Fruit fly (Drosophila melanogaster) whole organism, embryonic: ENCODE measurements around the gene Nf-YC.

Source experiments
- CG10147 ChIP-seq: fragments of 200-800 bp; sonication (Bioruptor generic); optimal IDR thresholded peaks from 2 replicates; lab custom pipeline; 2019; ENCODE audit warnings: missing biosample characterization, mild to moderate bottlenecking, missing genetic modification characterization, moderate library complexity
- CG10267 ChIP-seq: fragments of 200-800 bp; sonication (Bioruptor generic); optimal IDR thresholded peaks from 2 replicates; lab custom pipeline; 2018; ENCODE audit warnings: missing biosample characterization, mild to moderate bottlenecking, missing genetic modification characterization, moderate library complexity
- CG10543 ChIP-seq: fragments of 200-800 bp; sonication (Bioruptor generic); optimal IDR thresholded peaks from 3 replicates; lab custom pipeline; 2017; ENCODE audit warnings: missing biosample characterization, mild to moderate bottlenecking, missing genetic modification characterization, moderate library complexity
- CG11723 ChIP-seq: fragments of 200-800 bp; sonication (Bioruptor generic); optimal IDR thresholded peaks from 2 replicates; lab custom pipeline; 2017; ENCODE audit warnings: missing biosample characterization, mild to moderate bottlenecking, missing genetic modification characterization
- CG12659 ChIP-seq: fragments of 200-800 bp; sonication (Bioruptor generic); optimal IDR thresholded peaks from 3 replicates; lab custom pipeline; 2017; ENCODE audit warnings: mild to moderate bottlenecking, missing biosample characterization, missing genetic modification reagents, missing genetic modification characterization
- CG12744 ChIP-seq: fragments of 200-800 bp; sonication (Bioruptor generic); optimal IDR thresholded peaks from 2 replicates; lab custom pipeline; 2016; ENCODE audit warnings: missing biosample characterization, missing genetic modification characterization
- CG15011 ChIP-seq: fragments of 200-800 bp; sonication (Bioruptor generic); optimal IDR thresholded peaks from 3 replicates; lab custom pipeline; 2018; ENCODE audit warnings: missing biosample characterization, mild to moderate bottlenecking, missing genetic modification characterization
- CG16863 ChIP-seq: fragments of 200-800 bp; sonication (Bioruptor generic); optimal IDR thresholded peaks from 3 replicates; lab custom pipeline; 2016; ENCODE audit warnings: missing biosample characterization, missing genetic modification characterization
- CG17186 ChIP-seq: fragments of 200-800 bp; sonication (Bioruptor generic); optimal IDR thresholded peaks from 3 replicates; lab custom pipeline; 2017; ENCODE audit warnings: missing biosample characterization, missing genetic modification reagents, missing genetic modification characterization
- CG17568 ChIP-seq: fragments of 200-800 bp; sonication (Bioruptor generic); optimal IDR thresholded peaks from 2 replicates; lab custom pipeline; 2018; ENCODE audit warnings: missing biosample characterization, mild to moderate bottlenecking, missing genetic modification characterization, moderate library complexity
- CG1792 ChIP-seq: fragments of 200-800 bp; sonication (Bioruptor generic); optimal IDR thresholded peaks from 2 replicates; lab custom pipeline; 2016; ENCODE audit warnings: missing biosample characterization, missing genetic modification characterization
- CG1832 ChIP-seq: fragments of 200-800 bp; sonication (Bioruptor generic); optimal IDR thresholded peaks from 2 replicates; lab custom pipeline; 2017; ENCODE audit warnings: missing biosample characterization, mild to moderate bottlenecking, missing genetic modification characterization, inconsistent platforms
- CG2120 ChIP-seq: fragments of 200-800 bp; sonication (Bioruptor generic); optimal IDR thresholded peaks from 3 replicates; lab custom pipeline; 2016; ENCODE audit warnings: missing biosample characterization, missing genetic modification characterization
- CG30020 ChIP-seq: fragments of 200-800 bp; optimal IDR thresholded peaks from 2 replicates; lab custom pipeline; 2019; ENCODE audit warnings: missing biosample characterization, mild to moderate bottlenecking, missing genetic modification characterization, moderate library complexity
- CG30431 ChIP-seq: fragments of 200-800 bp; sonication (Bioruptor generic); optimal IDR thresholded peaks from 2 replicates; lab custom pipeline; 2017; ENCODE audit warnings: missing biosample characterization, missing genetic modification characterization
- CG32532 ChIP-seq: fragments of 200-800 bp; sonication (Bioruptor generic); IDR thresholded peaks from 2 replicates; pipeline ENCODE4 v1.3.6; 2022; ENCODE audit warnings: missing biosample characterization, missing genetic modification characterization
- CG4360 ChIP-seq: fragments of 200-800 bp; sonication (Bioruptor generic); IDR thresholded peaks from 2 replicates; pipeline ENCODE4 v1.3.6; 2022; ENCODE audit warnings: missing biosample characterization, missing genetic modification characterization
- CG6813 ChIP-seq: fragments of 200-800 bp; sonication (Bioruptor generic); optimal IDR thresholded peaks from 2 replicates; lab custom pipeline; 2017; ENCODE audit warnings: missing biosample characterization, missing genetic modification characterization, mild to moderate bottlenecking, moderate library complexity, missing genetic modification reagents
- CG7357 ChIP-seq: fragments of 200-800 bp; sonication (Bioruptor generic); IDR thresholded peaks from 3 replicates; pipeline ENCODE4 v1.3.6; 2022; ENCODE audit warnings: missing biosample characterization, missing genetic modification characterization
- CG9727 ChIP-seq: fragments of 200-800 bp; sonication (Bioruptor generic); optimal IDR thresholded peaks from 3 replicates; lab custom pipeline; 2017; ENCODE audit warnings: missing biosample characterization, mild to moderate bottlenecking, missing genetic modification characterization
- CG9876 ChIP-seq: fragments of 200-800 bp; sonication (Bioruptor generic); optimal IDR thresholded peaks from 2 replicates; lab custom pipeline; 2016; ENCODE audit warnings: missing biosample characterization, missing genetic modification characterization
- Chrac-16 ChIP-seq: fragments of 200-800 bp; sonication (Bioruptor generic); optimal IDR thresholded peaks from 3 replicates; lab custom pipeline; 2016; ENCODE audit warnings: missing biosample characterization, missing genetic modification characterization
- Dfd ChIP-seq, 2 experiments: fragments of >200 bp; optimal IDR thresholded peaks; 2 replicates each; lab custom pipeline; 2017; ENCODE audit warnings: missing biosample characterization in 2 of 2, missing genetic modification characterization in 2 of 2
- Drgx ChIP-seq: fragments of 200-800 bp; sonication (Bioruptor generic); IDR thresholded peaks from 2 replicates; pipeline ENCODE4 v1.3.6; 2022; ENCODE audit warnings: missing biosample characterization, missing genetic modification characterization
- E2f1 ChIP-seq: fragments of 200-800 bp; sonication (Bioruptor generic); IDR thresholded peaks from 2 replicates; pipeline ENCODE4 v1.3.6; 2022; ENCODE audit warnings: missing biosample characterization, missing genetic modification characterization
- H2.0 ChIP-seq: fragments of 200-800 bp; sonication (Bioruptor generic); IDR thresholded peaks from 2 replicates; pipeline ENCODE4 v1.3.6; 2022; ENCODE audit warnings: missing biosample characterization, missing genetic modification characterization
- HmgZ ChIP-seq: fragments of 200-800 bp; sonication (Bioruptor generic); optimal IDR thresholded peaks from 2 replicates; lab custom pipeline; 2018; ENCODE audit warnings: missing biosample characterization, mild to moderate bottlenecking, missing genetic modification characterization
- Hmx ChIP-seq: fragments of 200-800 bp; sonication (Bioruptor generic); optimal IDR thresholded peaks from 2 replicates; lab custom pipeline; 2016; ENCODE audit warnings: missing biosample characterization, missing genetic modification characterization
- NfI ChIP-seq: fragments of 200-800 bp; sonication (Bioruptor generic); optimal IDR thresholded peaks from 3 replicates; lab custom pipeline; 2018; ENCODE audit warnings: missing biosample characterization, mild to moderate bottlenecking, missing genetic modification characterization, moderate library complexity
- Spps ChIP-seq: fragments of 200-800 bp; sonication (Bioruptor generic); optimal IDR thresholded peaks from 2 replicates; lab custom pipeline; 2018; ENCODE audit warnings: missing biosample characterization, mild to moderate bottlenecking, missing genetic modification characterization
- TFAM ChIP-seq: fragments of 200-800 bp; sonication (Bioruptor generic); optimal IDR thresholded peaks from 2 replicates; lab custom pipeline; 2017; ENCODE audit warnings: missing biosample characterization, missing genetic modification characterization, inconsistent platforms
- Xbp1 ChIP-seq: fragments of 200-800 bp; sonication (Bioruptor generic); optimal IDR thresholded peaks from 3 replicates; lab custom pipeline; 2016; ENCODE audit warnings: missing biosample characterization, mild to moderate bottlenecking, missing genetic modification characterization
- btn ChIP-seq: fragments of 200-800 bp; sonication (Bioruptor generic); optimal IDR thresholded peaks from 2 replicates; lab custom pipeline; 2016; ENCODE audit warnings: missing biosample characterization, missing genetic modification characterization
- caup ChIP-seq: fragments of 200-800 bp; sonication (Bioruptor generic); optimal IDR thresholded peaks from 3 replicates; lab custom pipeline; 2017; ENCODE audit warnings: missing biosample characterization, mild to moderate bottlenecking, missing genetic modification characterization, moderate library complexity; ENCODE audit not compliant: severe bottlenecking
- chn ChIP-seq: fragments of 200-800 bp; sonication (Bioruptor generic); optimal IDR thresholded peaks from 2 replicates; lab custom pipeline; 2016; ENCODE audit warnings: missing biosample characterization, missing genetic modification characterization
- dm ChIP-seq: fragments of 200-800 bp; sonication (Bioruptor generic); optimal IDR thresholded peaks from 3 replicates; lab custom pipeline; 2016; ENCODE audit warnings: missing biosample characterization, missing genetic modification characterization
- eyg ChIP-seq: fragments of 200-800 bp; sonication (Bioruptor generic); optimal IDR thresholded peaks from 3 replicates; lab custom pipeline; 2016; ENCODE audit warnings: missing biosample characterization, missing genetic modification characterization
- fd102C ChIP-seq: fragments of 200-800 bp; sonication (Bioruptor generic); optimal IDR thresholded peaks from 2 replicates; lab custom pipeline; 2018; ENCODE audit warnings: missing biosample characterization, mild to moderate bottlenecking, missing genetic modification characterization, moderate library complexity
- lola ChIP-seq, 3 experiments: fragments of >200 bp in 2 of 3; fragments of 200-800 bp in 1 of 3; sonication (Bioruptor generic) in 1 of 3; optimal IDR thresholded peaks; 2 replicates each; lab custom pipeline; 2017 to 2019; ENCODE audit warnings: missing biosample characterization in 3 of 3, missing genetic modification characterization in 3 of 3, mild to moderate bottlenecking in 1 of 3, moderate library complexity in 1 of 3
- nom ChIP-seq: fragments of 200-800 bp; sonication (Bioruptor generic); optimal IDR thresholded peaks from 2 replicates; lab custom pipeline; 2017; ENCODE audit warnings: missing biosample characterization, missing genetic modification characterization, mild to moderate bottlenecking, moderate library complexity, missing genetic modification reagents
- odd ChIP-seq: fragments of 200-800 bp; sonication (Bioruptor generic); optimal IDR thresholded peaks from 2 replicates; lab custom pipeline; 2017; ENCODE audit warnings: missing biosample characterization, mild to moderate bottlenecking, missing genetic modification characterization
- pan ChIP-seq, 4 experiments: fragments of >200 bp in 3 of 4; fragments of 200-800 bp in 1 of 4; sonication (Bioruptor generic) in 1 of 4; optimal IDR thresholded peaks in 3 of 4; IDR thresholded peaks in 1 of 4; 2 replicates each; pipeline versions ENCODE4 v1.3.6 to Lab custom; 2017 to 2022; ENCODE audit warnings: missing biosample characterization in 2 of 4, missing genetic modification characterization in 2 of 4, mixed read lengths in 1 of 4
- ranshi ChIP-seq: fragments of 200-800 bp; sonication (Bioruptor generic); IDR thresholded peaks from 2 replicates; pipeline ENCODE4 v1.3.6; 2022; ENCODE audit warnings: missing biosample characterization, missing genetic modification characterization
- row ChIP-seq: fragments of 200-800 bp; sonication (Bioruptor generic); IDR thresholded peaks from 3 replicates; pipeline ENCODE4 v1.3.6; 2022; ENCODE audit warnings: missing biosample characterization, missing genetic modification characterization
- slbo ChIP-seq: fragments of 200-800 bp; sonication (Bioruptor generic); IDR thresholded peaks from 2 replicates; pipeline ENCODE4 v1.3.6; 2022; ENCODE audit warnings: missing biosample characterization, missing genetic modification characterization
- tap ChIP-seq: fragments of 200-800 bp; optimal IDR thresholded peaks from 3 replicates; lab custom pipeline; 2019; ENCODE audit warnings: missing biosample characterization, mild to moderate bottlenecking, missing genetic modification characterization, moderate library complexity
- zen ChIP-seq: fragments of 200-800 bp; sonication (Bioruptor generic); optimal IDR thresholded peaks from 3 replicates; lab custom pipeline; 2018; ENCODE audit warnings: missing biosample characterization, mild to moderate bottlenecking, missing genetic modification characterization, moderate library complexity

Nf-YC gene

dm6 chrX:6867175-6868023 lies 46.7 kb upstream of the Nf-YC start, which contains the start of gene CG14434 (continued):
- TF ChIP-seq HmgZ (tag; lab: Kevin White, UChicago) (no peak), CG1792 (GFP tag; lab: Kevin White, UChicago) (peak; percentile 31), caup (GFP tag; lab: Kevin White, UChicago) (peak; percentile 73), CG11723 (GFP tag; lab: Kevin White, UChicago) (peak; percentile 85), CG16863 (GFP tag; lab: Kevin White, UChicago) (peak; percentile 70), Spps (peak; percentile 64), eyg (GFP tag; lab: Kevin White, UChicago) (no peak), Xbp1 (GFP tag; lab: Kevin White, UChicago) (peak; percentile 82), fd102C (GFP tag; lab: Kevin White, UChicago) (no peak), NfI (GFP tag; lab: Kevin White, UChicago) (peak; percentile 68), CG1832 (GFP tag; lab: Kevin White, UChicago) (peak; percentile 70), row (GFP tag; lab: Robert Waterston, UW) (peak; percentile 74), CG10147 (GFP tag; lab: Kevin White, UChicago) (peak; percentile 67), CG10543 (GFP tag; lab: Kevin White, UChicago) (peak; percentile 63), CG6813 (peak; percentile 78), Drgx (GFP tag; lab: Robert Waterston, UW) (no peak), E2f1 (peak; percentile 29), slbo (GFP tag; lab: Robert Waterston, UW) (peak; percentile 50), CG30431 (GFP tag; lab: Kevin White, UChicago) (peak; percentile 77), H2.0 (peak; percentile 28; the same call in 1 of the 2 replicates), TFAM (GFP tag; lab: Kevin White, UChicago) (no peak), pan (optimal IDR thresholded peaks at IDR 0.05; lab: Kevin White, UChicago) (no peak), pan (GFP tag; optimal IDR thresholded peaks at IDR 0.05 in 1 of 2, IDR thresholded peaks at IDR 0.05 in 1 of 2) (peak in 1 of 2 experiments; percentile 40), CG17186 (GFP tag; lab: Kevin White, UChicago) (peak; percentile 22), lola (GFP tag; optimal IDR thresholded peaks at IDR 0.05; lab: Kevin White, UChicago) (peak in 2 of 3 experiments; percentile 14 to 94), CG4360 (GFP tag; lab: Robert Waterston, UW) (peak; percentile 78), CG30020 (tag; lab: Kevin White, UChicago) (peak; percentile 64), CG9876 (no peak), Dfd (GFP tag; optimal IDR thresholded peaks at IDR 0.05; lab: Kevin White, UChicago) (no peak), CG7357 (GFP tag; lab: Robert Waterston, UW) (peak; percentile 53; the same call in 2 of the 3 replicates), chn (GFP tag; lab: Kevin White, UChicago) (peak; percentile 55), CG10267 (tag; lab: Kevin White, UChicago) (peak; percentile 78), CG17568 (GFP tag; lab: Kevin White, UChicago) (peak; percentile 31), CG15011 (GFP tag; lab: Kevin White, UChicago) (peak; percentile 70), nom (GFP tag; lab: Kevin White, UChicago) (no peak), CG12659 (GFP tag; lab: Kevin White, UChicago) (peak; percentile 87), dm (GFP tag; lab: Kevin White, UChicago) (no peak), tap (tag; lab: Kevin White, UChicago) (peak; percentile 39), CG2120 (GFP tag; lab: Kevin White, UChicago) (peak; percentile 70), CG12744 (GFP tag; lab: Kevin White, UChicago) (peak; percentile 51), odd (GFP tag; lab: Kevin White, UChicago) (peak; percentile 86), btn (GFP tag; lab: Kevin White, UChicago) (no peak), CG32532 (GFP tag; lab: Robert Waterston, UW) (0 out of 2 replicates have a peak, but pooled peaks have one; percentile 40), Hmx (peak; percentile 58), Chrac-16 (GFP tag; lab: Kevin White, UChicago) (peak; percentile 65), CG9727 (GFP tag; lab: Kevin White, UChicago) (peak; percentile 92), zen (tag; lab: Kevin White, UChicago) (peak; percentile 21), ranshi (GFP tag; lab: Robert Waterston, UW) (no peak)
